Worm (Caenorhabditis elegans) whole organism, L4 larva: ENCODE results near the gene ugt-49.

Experiments used
- D1046.2 ChIP-seq: fragments of 200-800 bp; sonication (Bioruptor generic); IDR thresholded peaks from 2 replicates; pipeline ENCODE4 v1.3.6; 2022; ENCODE audit warnings: missing genetic modification characterization, missing compliant biosample characterization
- F26F4.8 ChIP-seq: fragments of 200-800 bp; sonication (Bioruptor generic); conservative IDR thresholded peaks from 2 replicates; pipeline ENCODE4 v1.3.6; 2022; ENCODE audit warnings: missing genetic modification characterization, missing compliant biosample characterization
- F37D6.2 ChIP-seq: sonication (generic microtip); optimal IDR thresholded peaks from 2 replicates; lab custom pipeline; 2016; ENCODE audit warnings: mild to moderate bottlenecking, missing genetic modification characterization, missing compliant biosample characterization
- T20F7.1 ChIP-seq: fragments of 200-800 bp; sonication (Bioruptor generic); optimal IDR thresholded peaks from 2 replicates; lab custom pipeline; 2018; ENCODE audit warnings: mild to moderate bottlenecking, missing genetic modification characterization, missing compliant biosample characterization
- ama-1 ChIP-seq: fragments of 150-350 bp; optimal IDR thresholded peaks from 2 replicates; lab custom pipeline; 2014; ENCODE audit warnings: inconsistent platforms, mixed read lengths
- arid-1 ChIP-seq: fragments of 200-800 bp; sonication (Bioruptor generic); conservative IDR thresholded peaks from 2 replicates; pipeline ENCODE4 v1.3.6; 2022; ENCODE audit warnings: missing genetic modification reagents, missing genetic modification characterization, missing compliant biosample characterization
- ceh-32 ChIP-seq: sonication (generic microtip); optimal IDR thresholded peaks from 2 replicates; lab custom pipeline; 2016; ENCODE audit warnings: mild to moderate bottlenecking, missing genetic modification characterization, missing compliant biosample characterization; ENCODE audit not compliant: poor library complexity
- ctbp-1 ChIP-seq: fragments of 200-800 bp; sonication (Bioruptor generic); IDR thresholded peaks from 2 replicates; pipeline ENCODE4 v1.3.6; 2022; ENCODE audit warnings: missing genetic modification reagents, missing genetic modification characterization, missing compliant biosample characterization
- daf-12 ChIP-seq: fragments of 150-350 bp; optimal IDR thresholded peaks from 2 replicates; lab custom pipeline; 2014; ENCODE audit warnings: missing biosample characterization, missing genetic modification reagents, missing genetic modification characterization
- daf-19 ChIP-seq: fragments of 200-800 bp; sonication (Bioruptor generic); conservative IDR thresholded peaks from 2 replicates; pipeline ENCODE4 v1.3.6; 2022; ENCODE audit warnings: missing genetic modification characterization, missing compliant biosample characterization
- daf-8 ChIP-seq: fragments of 200-800 bp; sonication (Bioruptor generic); IDR thresholded peaks from 2 replicates; pipeline ENCODE4 v1.3.6; 2022; ENCODE audit warnings: missing genetic modification characterization, missing compliant biosample characterization
- dpl-1 ChIP-seq: fragments of 150-350 bp; optimal IDR thresholded peaks from 2 replicates; lab custom pipeline; 2014; ENCODE audit warnings: missing biosample characterization, missing genetic modification reagents, missing genetic modification characterization
- dve-1 ChIP-seq: sonication (generic microtip); optimal IDR thresholded peaks from 2 replicates; lab custom pipeline; 2017; ENCODE audit warnings: antibody characterized with exemption, mild to moderate bottlenecking, missing genetic modification characterization, missing compliant biosample characterization; ENCODE audit not compliant: insufficient read depth
- fkh-10 ChIP-seq: fragments of 150-350 bp; optimal IDR thresholded peaks from 2 replicates; lab custom pipeline; 2014; ENCODE audit warnings: missing biosample characterization, missing genetic modification reagents, missing genetic modification characterization
- gei-8 ChIP-seq: fragments of 200-800 bp; sonication (Bioruptor generic); optimal IDR thresholded peaks from 2 replicates; lab custom pipeline; 2018; ENCODE audit warnings: mild to moderate bottlenecking, missing genetic modification characterization, missing compliant biosample characterization
- hlh-11 ChIP-seq: fragments of 200-800 bp; sonication (Bioruptor generic); optimal IDR thresholded peaks from 2 replicates; lab custom pipeline; 2018; ENCODE audit warnings: mild to moderate bottlenecking, missing genetic modification characterization, missing compliant biosample characterization
- hlh-30 ChIP-seq: sonication (generic microtip); optimal IDR thresholded peaks from 2 replicates; lab custom pipeline; 2017; ENCODE audit warnings: antibody characterized with exemption, mild to moderate bottlenecking, missing genetic modification characterization, missing compliant biosample characterization; ENCODE audit not compliant: insufficient read depth
- hmg-1.1 ChIP-seq: fragments of 200-800 bp; sonication (Bioruptor generic); IDR thresholded peaks from 2 replicates; pipeline ENCODE4 v1.3.6; 2022; ENCODE audit warnings: missing genetic modification reagents, missing genetic modification characterization, missing compliant biosample characterization
- jun-1 ChIP-seq: fragments of 150-350 bp; optimal IDR thresholded peaks from 2 replicates; lab custom pipeline; 2014; ENCODE audit warnings: missing biosample characterization, missing genetic modification reagents, missing genetic modification characterization
- lim-7 ChIP-seq: fragments of 200-800 bp; sonication (Bioruptor generic); IDR thresholded peaks from 2 replicates; pipeline ENCODE4 v1.3.6; 2022; ENCODE audit warnings: missing genetic modification characterization, missing compliant biosample characterization
- lin-38 ChIP-seq: fragments of 200-800 bp; sonication (Bioruptor generic); IDR thresholded peaks from 2 replicates; pipeline ENCODE4 v1.3.6; 2022; ENCODE audit warnings: missing genetic modification reagents, missing genetic modification characterization, missing compliant biosample characterization
- lir-3 ChIP-seq: sonication (generic microtip); optimal IDR thresholded peaks from 2 replicates; lab custom pipeline; 2016; ENCODE audit warnings: mild to moderate bottlenecking, missing genetic modification characterization, missing compliant biosample characterization
- lsy-2 ChIP-seq, 2 experiments: fragments of 150-350 bp in 1 of 2; sonication (generic microtip) in 1 of 2; optimal IDR thresholded peaks; 2 replicates each; lab custom pipeline; 2014 to 2017; ENCODE audit warnings: missing biosample characterization in 2 of 2, missing genetic modification characterization in 2 of 2
- madf-5 ChIP-seq, 2 experiments: fragments of 200-800 bp; sonication (Bioruptor generic); IDR thresholded peaks; 2 replicates each; pipeline ENCODE4 v1.3.6; 2022; ENCODE audit warnings: missing compliant biosample characterization in 2 of 2, missing genetic modification characterization in 2 of 2
- mep-1 ChIP-seq: fragments of 150-350 bp; sonication (generic microtip); optimal IDR thresholded peaks from 3 replicates; lab custom pipeline; 2014; ENCODE audit warnings: missing biosample characterization, missing genetic modification characterization
- mes-2 ChIP-seq: sonication (generic microtip); optimal IDR thresholded peaks from 2 replicates; lab custom pipeline; 2016; ENCODE audit warnings: missing genotype, mild to moderate bottlenecking, missing genetic modification characterization, missing compliant biosample characterization; ENCODE audit not compliant: poor library complexity, severe bottlenecking
- mxl-2 ChIP-seq: fragments of 200-800 bp; sonication (Bioruptor generic); conservative IDR thresholded peaks from 2 replicates; pipeline ENCODE4 v1.3.6; 2022; ENCODE audit warnings: missing genetic modification reagents, missing genetic modification characterization, missing compliant biosample characterization
- nhr-102 ChIP-seq: sonication (generic microtip); optimal IDR thresholded peaks from 2 replicates; lab custom pipeline; 2016; ENCODE audit warnings: mild to moderate bottlenecking, missing genetic modification characterization, moderate library complexity, missing compliant biosample characterization
- nhr-28 ChIP-seq: fragments of 150-350 bp; optimal IDR thresholded peaks from 2 replicates; lab custom pipeline; 2014; ENCODE audit warnings: missing biosample characterization, missing genetic modification characterization
- nhr-77 ChIP-seq: fragments of 150-350 bp; optimal IDR thresholded peaks from 2 replicates; lab custom pipeline; 2014; ENCODE audit warnings: missing biosample characterization, missing genetic modification characterization
- pha-4 ChIP-seq, 2 experiments: fragments of 150-350 bp in 1 of 2; fragments of 200-800 bp in 1 of 2; sonication (Bioruptor generic) in 1 of 2; IDR thresholded peaks in 1 of 2; optimal IDR thresholded peaks in 1 of 2; 2 replicates each; pipeline versions ENCODE4 v1.3.6 to Lab custom; 2014 to 2022; ENCODE audit warnings: missing genetic modification characterization in 2 of 2, missing genetic modification reagents in 2 of 2, missing biosample characterization in 1 of 2, missing compliant biosample characterization in 1 of 2
- php-3 ChIP-seq: fragments of 200-800 bp; sonication (Bioruptor generic); IDR thresholded peaks from 2 replicates; pipeline ENCODE4 v1.3.6; 2022; ENCODE audit warnings: missing genetic modification reagents, missing genetic modification characterization, missing compliant biosample characterization
- pqm-1 ChIP-seq: sonication (generic microtip); optimal IDR thresholded peaks from 2 replicates; lab custom pipeline; 2017; ENCODE audit warnings: missing biosample characterization, missing genetic modification characterization
- saeg-2 ChIP-seq: fragments of 200-800 bp; sonication (Bioruptor generic); IDR thresholded peaks from 2 replicates; pipeline ENCODE4 v1.3.6; 2022; ENCODE audit warnings: missing genetic modification reagents, missing genetic modification characterization, missing compliant biosample characterization
- sdz-12 ChIP-seq: fragments of 200-800 bp; sonication (Bioruptor generic); optimal IDR thresholded peaks from 2 replicates; lab custom pipeline; 2018; ENCODE audit warnings: mild to moderate bottlenecking, missing genetic modification characterization, missing compliant biosample characterization
- set-16 ChIP-seq: fragments of 200-800 bp; sonication (Bioruptor generic); IDR thresholded peaks from 2 replicates; pipeline ENCODE4 v1.3.6; 2022; ENCODE audit warnings: missing genetic modification reagents, missing genetic modification characterization, missing compliant biosample characterization
- snpc-4 ChIP-seq: fragments of 150-350 bp; optimal IDR thresholded peaks from 2 replicates; lab custom pipeline; 2014; ENCODE audit warnings: missing biosample characterization, missing genetic modification characterization
- unc-130 ChIP-seq: sonication (generic microtip); optimal IDR thresholded peaks from 2 replicates; lab custom pipeline; 2016; ENCODE audit warnings: missing genetic modification reagents, missing genetic modification characterization, missing compliant biosample characterization
- unc-39 ChIP-seq: sonication (generic microtip); optimal IDR thresholded peaks from 2 replicates; lab custom pipeline; 2017; ENCODE audit warnings: missing biosample characterization, missing genetic modification characterization
- vab-7 ChIP-seq: fragments of 200-800 bp; sonication (Bioruptor generic); IDR thresholded peaks from 2 replicates; pipeline ENCODE4 v1.3.6; 2022; ENCODE audit warnings: missing genetic modification reagents, missing genetic modification characterization, missing compliant biosample characterization
- zag-1 ChIP-seq: fragments of 150-350 bp; optimal IDR thresholded peaks from 2 replicates; lab custom pipeline; 2014; ENCODE audit warnings: missing biosample characterization, missing genetic modification characterization
- zfp-2 ChIP-seq: sonication (generic microtip); optimal IDR thresholded peaks from 2 replicates; lab custom pipeline; 2016; ENCODE audit warnings: mild to moderate bottlenecking, missing genetic modification characterization, missing compliant biosample characterization
- zfp-3 ChIP-seq: fragments of 200-800 bp; sonication (Bioruptor generic); conservative IDR thresholded peaks from 2 replicates; pipeline ENCODE4 v1.3.6; 2022; ENCODE audit warnings: missing genetic modification reagents, missing genetic modification characterization, missing compliant biosample characterization
- zip-2 ChIP-seq: fragments of 150-350 bp; optimal IDR thresholded peaks from 2 replicates; lab custom pipeline; 2014; ENCODE audit warnings: missing biosample characterization, missing genetic modification characterization

The ugt-49 gene

ce11 chrV:10338305-10338992 is 33.7 kb upstream of the ugt-49 start, which contains the start of gene arx-2:
Gene arx-2 (minus strand): TSS chrV:10338355.
- TF ChIP-seq nhr-77 (tag; lab: Kevin White, UChicago) (peak; percentile 53), daf-19 (GFP tag; lab: Robert Waterston, UW) (no peak), nhr-102 (tag; lab: Kevin White, UChicago) (no peak), pqm-1 (tag; lab: Kevin White, UChicago) (no peak), dpl-1 (peak; percentile 49), D1046.2 (no peak), unc-39 (tag; lab: Kevin White, UChicago) (no peak), F37D6.2 (tag; lab: Kevin White, UChicago) (no peak), fkh-10 (GFP tag; lab: Kevin White, UChicago) (no peak), zfp-3 (GFP tag; lab: Robert Waterston, UW) (no peak), gei-8 (GFP tag; lab: Kevin White, UChicago) (no peak), lir-3 (no peak), lin-38 (GFP tag; lab: Robert Waterston, UW) (peak; percentile 87), zip-2 (tag; lab: Kevin White, UChicago) (no peak), unc-130 (peak; percentile 3), hlh-11 (no peak), mxl-2 (GFP tag; lab: Robert Waterston, UW) (no peak), pha-4 (GFP tag; IDR thresholded peaks at IDR 0.05; lab: Robert Waterston, UW) (no peak), pha-4 (tag; optimal IDR thresholded peaks at IDR 0.05; lab: Kevin White, UChicago) (no peak), lim-7 (GFP tag; lab: Robert Waterston, UW) (no peak), vab-7 (GFP tag; lab: Robert Waterston, UW) (no peak), snpc-4 (no peak), lsy-2 (tag; optimal IDR thresholded peaks at IDR 0.05; lab: Kevin White, UChicago) (peak in 1 of 2 experiments; percentile 61), ama-1 (no peak), ceh-32 (tag; lab: Kevin White, UChicago) (no peak), arid-1 (no peak), mep-1 (tag; lab: Kevin White, UChicago) (peak; percentile 56), ctbp-1 (GFP tag; lab: Robert Waterston, UW) (no peak), dve-1 (tag; lab: Kevin White, UChicago) (peak; percentile 41), hmg-1.1 (GFP tag; lab: Robert Waterston, UW) (no peak), set-16 (GFP tag; lab: Robert Waterston, UW) (no peak), hlh-30 (tag; lab: Kevin White, UChicago) (peak; percentile 29), php-3 (GFP tag; lab: Robert Waterston, UW) (no peak), zag-1 (no peak), sdz-12 (GFP tag; lab: Kevin White, UChicago) (no peak), mes-2 (tag; lab: Kevin White, UChicago) (peak; percentile 62), madf-5 (GFP tag; IDR thresholded peaks at IDR 0.05; lab: Robert Waterston, UW) (no peak), saeg-2 (GFP tag; lab: Robert Waterston, UW) (no peak), T20F7.1 (GFP tag; lab: Kevin White, UChicago) (peak; percentile 27), jun-1 (tag; lab: Kevin White, UChicago) (no peak), zfp-2 (tag; lab: Kevin White, UChicago) (no peak), daf-12 (tag; lab: Kevin White, UChicago) (no peak), F26F4.8 (no peak), daf-8 (no peak), nhr-28 (tag; lab: Kevin White, UChicago) (peak; percentile 64)
